Worm (Caenorhabditis elegans) whole organism, L4 larva: ENCODE results near the gene ttr-47.

Source experiments
- F26F4.8 ChIP-seq: fragments of 200-800 bp; sonication (Bioruptor generic); conservative IDR thresholded peaks from 2 replicates; pipeline ENCODE4 v1.3.6; 2022; ENCODE audit warnings: missing genetic modification characterization, missing compliant biosample characterization
- F37D6.2 ChIP-seq: sonication (generic microtip); optimal IDR thresholded peaks from 2 replicates; lab custom pipeline; 2016; ENCODE audit warnings: mild to moderate bottlenecking, missing genetic modification characterization, missing compliant biosample characterization
- F44E2.7 ChIP-seq: fragments of 200-800 bp; sonication (Bioruptor generic); IDR thresholded peaks from 2 replicates; pipeline ENCODE4 v2.1.2; 2022; ENCODE audit warnings: missing genetic modification characterization, missing compliant biosample characterization
- T20F7.1 ChIP-seq: fragments of 200-800 bp; sonication (Bioruptor generic); optimal IDR thresholded peaks from 2 replicates; lab custom pipeline; 2018; ENCODE audit warnings: mild to moderate bottlenecking, missing genetic modification characterization, missing compliant biosample characterization
- Y75B8A.6 ChIP-seq: fragments of 200-800 bp; sonication (Bioruptor generic); IDR thresholded peaks from 2 replicates; pipeline ENCODE4 v1.3.6; 2022; ENCODE audit warnings: missing genetic modification reagents, missing genetic modification characterization, missing compliant biosample characterization
- aha-1 ChIP-seq: fragments of 150-350 bp; peaks from one replicate; lab custom pipeline; 2014; ENCODE audit warnings: missing biosample characterization, missing genetic modification characterization
- ceh-44 ChIP-seq: fragments of 200-800 bp; sonication (Bioruptor generic); IDR thresholded peaks from 2 replicates; pipeline ENCODE4 v1.3.6; 2022; ENCODE audit warnings: missing genetic modification reagents, missing genetic modification characterization, missing compliant biosample characterization
- ceh-62 ChIP-seq: sonication (generic microtip); optimal IDR thresholded peaks from 2 replicates; lab custom pipeline; 2017; ENCODE audit warnings: missing biosample characterization, missing genetic modification characterization
- ceh-82 ChIP-seq: sonication (generic microtip); optimal IDR thresholded peaks from 2 replicates; lab custom pipeline; 2017; ENCODE audit warnings: missing biosample characterization, missing genetic modification characterization
- ces-1 ChIP-seq: fragments of 150-350 bp; sonication (generic microtip); optimal IDR thresholded peaks from 4 replicates; lab custom pipeline; 2014; ENCODE audit warnings: missing biosample characterization, missing genetic modification reagents, missing genetic modification characterization
- cey-2 ChIP-seq: sonication (generic microtip); optimal IDR thresholded peaks from 3 replicates; lab custom pipeline; 2017; ENCODE audit warnings: missing genetic modification characterization, mild to moderate bottlenecking, missing compliant biosample characterization, antibody characterized with exemption, borderline replicate concordance; ENCODE audit not compliant: insufficient read depth
- daf-8 ChIP-seq: fragments of 200-800 bp; sonication (Bioruptor generic); IDR thresholded peaks from 2 replicates; pipeline ENCODE4 v1.3.6; 2022; ENCODE audit warnings: missing genetic modification characterization, missing compliant biosample characterization
- dmd-9 ChIP-seq: fragments of 200-800 bp; sonication (Bioruptor generic); IDR thresholded peaks from 2 replicates; pipeline ENCODE4 v1.3.6; 2022; ENCODE audit warnings: missing genetic modification reagents, missing genetic modification characterization, missing compliant biosample characterization
- dpl-1 ChIP-seq: fragments of 150-350 bp; optimal IDR thresholded peaks from 2 replicates; lab custom pipeline; 2014; ENCODE audit warnings: missing biosample characterization, missing genetic modification reagents, missing genetic modification characterization
- egl-43 ChIP-seq: fragments of 200-800 bp; sonication (Bioruptor generic); IDR thresholded peaks from 2 replicates; pipeline ENCODE4 v1.3.6; 2022; ENCODE audit warnings: missing genetic modification reagents, missing genetic modification characterization, missing compliant biosample characterization
- fos-1 ChIP-seq: fragments of 150-350 bp; optimal IDR thresholded peaks from 2 replicates; lab custom pipeline; 2014; ENCODE audit warnings: missing biosample characterization, missing genetic modification characterization
- gei-8 ChIP-seq: fragments of 200-800 bp; sonication (Bioruptor generic); optimal IDR thresholded peaks from 2 replicates; lab custom pipeline; 2018; ENCODE audit warnings: mild to moderate bottlenecking, missing genetic modification characterization, missing compliant biosample characterization
- hlh-11 ChIP-seq: fragments of 200-800 bp; sonication (Bioruptor generic); optimal IDR thresholded peaks from 2 replicates; lab custom pipeline; 2018; ENCODE audit warnings: mild to moderate bottlenecking, missing genetic modification characterization, missing compliant biosample characterization
- hmg-1.1 ChIP-seq: fragments of 200-800 bp; sonication (Bioruptor generic); IDR thresholded peaks from 2 replicates; pipeline ENCODE4 v1.3.6; 2022; ENCODE audit warnings: missing genetic modification reagents, missing genetic modification characterization, missing compliant biosample characterization
- lim-7 ChIP-seq: fragments of 200-800 bp; sonication (Bioruptor generic); IDR thresholded peaks from 2 replicates; pipeline ENCODE4 v1.3.6; 2022; ENCODE audit warnings: missing genetic modification characterization, missing compliant biosample characterization
- lin-15B ChIP-seq: fragments of 150-350 bp; sonication (generic microtip); optimal IDR thresholded peaks from 3 replicates; lab custom pipeline; 2014; ENCODE audit warnings: missing biosample characterization, missing genetic modification characterization
- lin-29 ChIP-seq: fragments of 200-800 bp; sonication (Bioruptor generic); IDR thresholded peaks from 2 replicates; pipeline ENCODE4 v1.3.6; 2022; ENCODE audit warnings: missing genetic modification reagents, missing genetic modification characterization, missing compliant biosample characterization
- lin-38 ChIP-seq: fragments of 200-800 bp; sonication (Bioruptor generic); IDR thresholded peaks from 2 replicates; pipeline ENCODE4 v1.3.6; 2022; ENCODE audit warnings: missing genetic modification reagents, missing genetic modification characterization, missing compliant biosample characterization
- lir-3 ChIP-seq: sonication (generic microtip); optimal IDR thresholded peaks from 2 replicates; lab custom pipeline; 2016; ENCODE audit warnings: mild to moderate bottlenecking, missing genetic modification characterization, missing compliant biosample characterization
- lsy-2 ChIP-seq, 2 experiments: fragments of 150-350 bp in 1 of 2; sonication (generic microtip) in 1 of 2; optimal IDR thresholded peaks; 2 replicates each; lab custom pipeline; 2014 to 2017; ENCODE audit warnings: missing biosample characterization in 2 of 2, missing genetic modification characterization in 2 of 2
- madf-5 ChIP-seq, 2 experiments: fragments of 200-800 bp; sonication (Bioruptor generic); IDR thresholded peaks; 2 replicates each; pipeline ENCODE4 v1.3.6; 2022; ENCODE audit warnings: missing compliant biosample characterization in 2 of 2, missing genetic modification characterization in 2 of 2
- madf-9 ChIP-seq: fragments of 200-800 bp; sonication (Bioruptor generic); conservative IDR thresholded peaks from 2 replicates; pipeline ENCODE4 v1.3.6; 2022; ENCODE audit warnings: missing genetic modification reagents, missing genetic modification characterization, missing compliant biosample characterization
- mdl-1 ChIP-seq, 2 experiments: fragments of 150-350 bp in 1 of 2; sonication (generic microtip) in 1 of 2; optimal IDR thresholded peaks; 2 replicates each; lab custom pipeline; 2014 to 2017; ENCODE audit warnings: missing biosample characterization in 2 of 2, missing genetic modification characterization in 2 of 2
- mdt-29 ChIP-seq: fragments of 200-800 bp; sonication (Bioruptor generic); IDR thresholded peaks from 2 replicates; pipeline ENCODE4 v1.3.6; 2022; ENCODE audit warnings: missing genetic modification reagents, missing genetic modification characterization, missing compliant biosample characterization
- mep-1 ChIP-seq: fragments of 150-350 bp; sonication (generic microtip); optimal IDR thresholded peaks from 3 replicates; lab custom pipeline; 2014; ENCODE audit warnings: missing biosample characterization, missing genetic modification characterization
- mxl-2 ChIP-seq: fragments of 200-800 bp; sonication (Bioruptor generic); conservative IDR thresholded peaks from 2 replicates; pipeline ENCODE4 v1.3.6; 2022; ENCODE audit warnings: missing genetic modification reagents, missing genetic modification characterization, missing compliant biosample characterization
- nhr-10 ChIP-seq: fragments of 150-350 bp; optimal IDR thresholded peaks from 2 replicates; lab custom pipeline; 2014; ENCODE audit warnings: missing biosample characterization, missing genetic modification characterization
- nhr-102 ChIP-seq: sonication (generic microtip); optimal IDR thresholded peaks from 2 replicates; lab custom pipeline; 2016; ENCODE audit warnings: mild to moderate bottlenecking, missing genetic modification characterization, moderate library complexity, missing compliant biosample characterization
- nhr-11 ChIP-seq: fragments of 150-350 bp; optimal IDR thresholded peaks from 2 replicates; lab custom pipeline; 2014; ENCODE audit warnings: missing biosample characterization, missing genetic modification characterization
- nhr-111 ChIP-seq: fragments of 200-800 bp; sonication (Bioruptor generic); optimal IDR thresholded peaks from 2 replicates; lab custom pipeline; 2018; ENCODE audit warnings: mild to moderate bottlenecking, missing genetic modification characterization, missing compliant biosample characterization
- nhr-6 ChIP-seq: fragments of 150-350 bp; optimal IDR thresholded peaks from 2 replicates; lab custom pipeline; 2014; ENCODE audit warnings: missing biosample characterization, missing genetic modification characterization
- nhr-77 ChIP-seq: fragments of 150-350 bp; optimal IDR thresholded peaks from 2 replicates; lab custom pipeline; 2014; ENCODE audit warnings: missing biosample characterization, missing genetic modification characterization
- pqm-1 ChIP-seq: sonication (generic microtip); optimal IDR thresholded peaks from 2 replicates; lab custom pipeline; 2017; ENCODE audit warnings: missing biosample characterization, missing genetic modification characterization
- saeg-2 ChIP-seq: fragments of 200-800 bp; sonication (Bioruptor generic); IDR thresholded peaks from 2 replicates; pipeline ENCODE4 v1.3.6; 2022; ENCODE audit warnings: missing genetic modification reagents, missing genetic modification characterization, missing compliant biosample characterization
- sdz-12 ChIP-seq: fragments of 200-800 bp; sonication (Bioruptor generic); optimal IDR thresholded peaks from 2 replicates; lab custom pipeline; 2018; ENCODE audit warnings: mild to moderate bottlenecking, missing genetic modification characterization, missing compliant biosample characterization
- snpc-1.2 ChIP-seq: fragments of 200-800 bp; sonication (Bioruptor generic); IDR thresholded peaks from 2 replicates; pipeline ENCODE4 v1.3.6; 2022; ENCODE audit warnings: missing genetic modification reagents, missing genetic modification characterization, missing compliant biosample characterization
- snpc-4 ChIP-seq: fragments of 150-350 bp; optimal IDR thresholded peaks from 2 replicates; lab custom pipeline; 2014; ENCODE audit warnings: missing biosample characterization, missing genetic modification characterization
- tag-97 ChIP-seq: fragments of 200-800 bp; sonication (Bioruptor generic); IDR thresholded peaks from 2 replicates; pipeline ENCODE4 v1.3.6; 2022; ENCODE audit warnings: missing genetic modification characterization, missing compliant biosample characterization
- tra-1 ChIP-seq: fragments of 200-800 bp; sonication (Bioruptor generic); IDR thresholded peaks from 2 replicates; pipeline ENCODE4 v1.3.6; 2022; ENCODE audit warnings: missing genetic modification reagents, missing genetic modification characterization, missing compliant biosample characterization
- unc-39 ChIP-seq: sonication (generic microtip); optimal IDR thresholded peaks from 2 replicates; lab custom pipeline; 2017; ENCODE audit warnings: missing biosample characterization, missing genetic modification characterization
- unc-62 ChIP-seq, 3 experiments: fragments of 150-350 bp in 1 of 3; sonication (generic microtip); optimal IDR thresholded peaks in 2 of 3; peaks in 1 of 3; 1 replicate in 1 of 3; 2 replicates in 2 of 3; lab custom pipeline; 2014 to 2017; ENCODE audit warnings: missing biosample characterization in 3 of 3, missing genetic modification characterization in 3 of 3, missing genetic modification reagents in 3 of 3, missing genotype in 1 of 3
- vab-7 ChIP-seq: fragments of 200-800 bp; sonication (Bioruptor generic); IDR thresholded peaks from 2 replicates; pipeline ENCODE4 v1.3.6; 2022; ENCODE audit warnings: missing genetic modification reagents, missing genetic modification characterization, missing compliant biosample characterization
- zag-1 ChIP-seq: fragments of 150-350 bp; optimal IDR thresholded peaks from 2 replicates; lab custom pipeline; 2014; ENCODE audit warnings: missing biosample characterization, missing genetic modification characterization
- zfp-2 ChIP-seq: sonication (generic microtip); optimal IDR thresholded peaks from 2 replicates; lab custom pipeline; 2016; ENCODE audit warnings: mild to moderate bottlenecking, missing genetic modification characterization, missing compliant biosample characterization
- zfp-3 ChIP-seq: fragments of 200-800 bp; sonication (Bioruptor generic); conservative IDR thresholded peaks from 2 replicates; pipeline ENCODE4 v1.3.6; 2022; ENCODE audit warnings: missing genetic modification reagents, missing genetic modification characterization, missing compliant biosample characterization
- zip-11 ChIP-seq: fragments of 200-800 bp; sonication (Bioruptor generic); IDR thresholded peaks from 2 replicates; pipeline ENCODE4 v1.3.6; 2022; ENCODE audit warnings: missing genetic modification characterization, missing compliant biosample characterization

Gene ttr-47

DNA sequence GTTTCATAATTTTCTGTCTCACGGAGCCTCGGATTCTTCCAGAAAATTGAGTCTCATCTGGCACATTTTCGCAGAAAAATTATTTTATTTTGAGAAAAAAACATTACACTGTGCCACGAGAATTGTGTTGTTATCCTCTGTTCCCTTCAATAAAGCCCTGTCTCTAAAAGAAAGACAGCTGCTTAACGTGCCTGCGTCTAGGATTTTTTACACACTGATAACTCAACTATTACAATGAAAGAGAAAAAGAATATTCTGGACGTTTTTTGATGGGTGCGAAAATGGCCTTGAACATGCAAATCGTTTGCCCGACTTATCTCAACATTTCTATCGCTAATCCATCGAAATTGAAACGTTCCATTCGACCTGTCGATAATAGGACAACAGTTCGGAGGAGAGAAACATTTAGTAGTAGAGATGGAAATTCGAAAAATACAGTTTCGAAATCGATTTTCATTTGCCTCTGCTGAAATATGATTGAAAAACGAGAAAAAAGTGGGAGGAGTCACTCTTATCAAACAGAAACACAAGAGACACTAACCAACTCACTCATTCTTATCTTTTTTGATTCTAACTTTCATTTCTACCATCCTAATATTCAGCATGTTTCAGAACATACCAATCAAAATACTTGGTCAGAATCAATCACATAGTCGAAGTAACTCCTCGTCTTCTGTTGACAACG, 14.0 kb downstream of the ttr-47 start:
- no peak for TF ChIP-seq ceh-62 (tag; lab: Kevin White, UChicago)
- TF ChIP-seq zfp-3 (GFP tag; lab: Robert Waterston, UW): no peak
- TF ChIP-seq nhr-102: no peak
- TF ChIP-seq daf-8: no peak
- no peak for TF ChIP-seq madf-5 (GFP tag; IDR thresholded peaks at IDR 0.05; lab: Robert Waterston, UW)
- TF ChIP-seq pqm-1 (tag; lab: Kevin White, UChicago): peak; percentile 81
- peak in 1 of 2 experiments; percentile 16 for TF ChIP-seq mdl-1 (tag; optimal IDR thresholded peaks at IDR 0.05; lab: Kevin White, UChicago)
- TF ChIP-seq hmg-1.1 (GFP tag; lab: Robert Waterston, UW): no peak
- no peak for TF ChIP-seq egl-43 (GFP tag; lab: Robert Waterston, UW)
- no peak for TF ChIP-seq zag-1 (tag; lab: Kevin White, UChicago)
- no peak for TF ChIP-seq hlh-11 (tag; lab: Kevin White, UChicago)
- TF ChIP-seq dpl-1: no peak
- TF ChIP-seq cey-2 (tag; lab: Kevin White, UChicago): no peak
- no peak for TF ChIP-seq mdt-29 (GFP tag; lab: Robert Waterston, UW)
- TF ChIP-seq F26F4.8 (GFP tag; lab: Robert Waterston, UW): no peak
- TF ChIP-seq Y75B8A.6 (GFP tag; lab: Robert Waterston, UW): no peak
- no peak for TF ChIP-seq lin-15B (tag; lab: Kevin White, UChicago)
- TF ChIP-seq madf-9 (GFP tag; lab: Robert Waterston, UW): no peak
- no peak for TF ChIP-seq snpc-1.2 (GFP tag; lab: Robert Waterston, UW)
- TF ChIP-seq lsy-2 (tag; optimal IDR thresholded peaks at IDR 0.05; lab: Kevin White, UChicago): peak in 1 of 2 experiments; percentile 32
- no peak for TF ChIP-seq sdz-12 (GFP tag; lab: Kevin White, UChicago)
- TF ChIP-seq unc-39 (tag; lab: Kevin White, UChicago): no peak
- no peak for TF ChIP-seq nhr-111 (GFP tag; lab: Kevin White, UChicago)
- no peak for TF ChIP-seq zfp-2 (tag; lab: Kevin White, UChicago)
- no peak for TF ChIP-seq F37D6.2 (tag; lab: Kevin White, UChicago)
- TF ChIP-seq gei-8 (GFP tag; lab: Kevin White, UChicago): no peak
- no peak for TF ChIP-seq lin-38
- TF ChIP-seq nhr-6 (tag; lab: Kevin White, UChicago): no peak
- TF ChIP-seq dmd-9 (GFP tag; lab: Robert Waterston, UW): no peak
- TF ChIP-seq zip-11: no peak
- TF ChIP-seq ceh-82 (tag; lab: Kevin White, UChicago): no peak
- no peak for TF ChIP-seq lin-29
- TF ChIP-seq F44E2.7 (GFP tag; lab: Robert Waterston, UW): no peak
- TF ChIP-seq saeg-2 (GFP tag; lab: Robert Waterston, UW): no peak
- TF ChIP-seq fos-1 (tag; lab: Kevin White, UChicago): no peak
- TF ChIP-seq T20F7.1 (GFP tag; lab: Kevin White, UChicago): no peak
- TF ChIP-seq tag-97 (GFP tag; lab: Robert Waterston, UW): no peak
- TF ChIP-seq lir-3 (tag; lab: Kevin White, UChicago): no peak
- no peak for TF ChIP-seq ceh-44 (GFP tag; lab: Robert Waterston, UW)
- no peak for TF ChIP-seq aha-1 (tag; lab: Kevin White, UChicago)
- peak; percentile 6 for TF ChIP-seq mep-1 (tag; lab: Kevin White, UChicago)
- TF ChIP-seq unc-62 (GFP tag; optimal IDR thresholded peaks at IDR 0.05 in 1 of 2; lab: Kevin White, UChicago): peak in 1 of 2 experiments; percentile 96
- TF ChIP-seq unc-62 (tag; optimal IDR thresholded peaks at IDR 0.05; lab: Kevin White, UChicago): no peak
- TF ChIP-seq nhr-10 (tag; lab: Kevin White, UChicago): no peak
- no peak for TF ChIP-seq mxl-2
- no peak for TF ChIP-seq ces-1 (GFP tag; lab: Kevin White, UChicago)
- TF ChIP-seq nhr-77 (tag; lab: Kevin White, UChicago): no peak
- TF ChIP-seq vab-7: no peak
- no peak; the same call in 1 of the 2 replicates for TF ChIP-seq tra-1
- no peak for TF ChIP-seq snpc-4 (tag; lab: Kevin White, UChicago)
- no peak for TF ChIP-seq lim-7 (GFP tag; lab: Robert Waterston, UW)
- peak; percentile 33 for TF ChIP-seq nhr-11 (tag; lab: Kevin White, UChicago)
